Worm (Caenorhabditis elegans): ENCODE data around the gene sgca-1.

- TF ChIP-seq scrt-1 (GFP tag; IDR thresholded peaks at IDR 0.05) (no peak), ceh-36 (tag; optimal IDR thresholded peaks at IDR 0.05) (no peak), pes-1 (GFP tag; IDR thresholded peaks at IDR 0.05) (no peak), ama-1 (optimal IDR thresholded peaks at IDR 0.05) (no peak), ets-7 (tag; optimal IDR thresholded peaks at IDR 0.05) (no peak), tbx-11 (GFP tag; IDR thresholded peaks at IDR 0.05) (no peak), flt-1 (GFP tag; IDR thresholded peaks at IDR 0.05) (no peak), aly-1 (tag; optimal IDR thresholded peaks at IDR 0.05) (no peak), hmbx-1 (tag; optimal IDR thresholded peaks at IDR 0.05) (no peak), hnd-1 (tag; optimal IDR thresholded peaks at IDR 0.05) (no peak), tbx-37 (GFP tag; conservative IDR thresholded peaks at IDR 0.05) (no peak), hmg-4 (GFP tag; optimal IDR thresholded peaks at IDR 0.05) (no peak), tra-4 (tag; optimal IDR thresholded peaks at IDR 0.05) (no peak), F13C5.2 (tag; optimal IDR thresholded peaks at IDR 0.05) (no peak)
Measured at ce11 chrX:6749124-6749822, 40.1 kb downstream of the sgca-1 start.
